Worm (Caenorhabditis elegans) whole organism, L3 larva: ENCODE results near the gene F56C3.8.
"Not testable (repeated sequence)": the region's sequence is repeated elsewhere in the genome, so short reads cannot be mapped to it uniquely, and the experiment has no call there.

Experiments
- R02D3.7 ChIP-seq: fragments of 150-350 bp; optimal IDR thresholded peaks from 2 replicates; lab custom pipeline; 2014; ENCODE audit warnings: missing biosample characterization, missing genetic modification characterization
- ceh-16 ChIP-seq: sonication (generic microtip); optimal IDR thresholded peaks from 2 replicates; lab custom pipeline; 2017; ENCODE audit warnings: missing biosample characterization, missing genetic modification characterization
- fkh-10 ChIP-seq: sonication (generic microtip); optimal IDR thresholded peaks from 2 replicates; lab custom pipeline; 2017; ENCODE audit warnings: missing biosample characterization, missing genetic modification reagents, missing genetic modification characterization
- fos-1 ChIP-seq: fragments of 150-350 bp; optimal IDR thresholded peaks from 2 replicates; lab custom pipeline; 2014; ENCODE audit warnings: missing biosample characterization, missing genetic modification characterization
- jun-1 ChIP-seq: fragments of 150-350 bp; optimal IDR thresholded peaks from 2 replicates; lab custom pipeline; 2014; ENCODE audit warnings: missing biosample characterization, missing genetic modification reagents, missing genetic modification characterization
- lin-39 ChIP-seq: fragments of 150-350 bp; optimal IDR thresholded peaks from 2 replicates; lab custom pipeline; 2018; ENCODE audit warnings: missing biosample characterization, missing genetic modification reagents, missing genetic modification characterization
- mdl-1 ChIP-seq: fragments of 150-350 bp; optimal IDR thresholded peaks from 2 replicates; lab custom pipeline; 2014; ENCODE audit warnings: missing biosample characterization, missing genetic modification characterization
- nhr-11 ChIP-seq: fragments of 150-350 bp; optimal IDR thresholded peaks from 2 replicates; lab custom pipeline; 2014; ENCODE audit warnings: missing biosample characterization, missing genetic modification characterization
- nhr-237 ChIP-seq: fragments of 150-350 bp; optimal IDR thresholded peaks from 2 replicates; lab custom pipeline; 2014; ENCODE audit warnings: missing biosample characterization, missing genetic modification characterization
- nhr-76 ChIP-seq: fragments of 150-350 bp; sonication (generic microtip); optimal IDR thresholded peaks from 5 replicates; lab custom pipeline; 2014; ENCODE audit warnings: missing biosample characterization, missing genetic modification characterization
- skn-1 ChIP-seq: fragments of 150-350 bp; optimal IDR thresholded peaks from 2 replicates; lab custom pipeline; 2014; ENCODE audit warnings: missing biosample characterization, missing genetic modification characterization
- snpc-4 ChIP-seq: fragments of 150-350 bp; optimal IDR thresholded peaks from 2 replicates; lab custom pipeline; 2014; ENCODE audit warnings: missing biosample characterization, missing genetic modification characterization
- unc-62 ChIP-seq: fragments of 150-350 bp; sonication (generic microtip); optimal IDR thresholded peaks from 4 replicates; lab custom pipeline; 2014; ENCODE audit warnings: missing biosample characterization, missing genetic modification reagents, missing genetic modification characterization
- zag-1 ChIP-seq: fragments of 150-350 bp; optimal IDR thresholded peaks from 2 replicates; lab custom pipeline; 2014; ENCODE audit warnings: missing biosample characterization, missing genetic modification characterization

ce11 chrX:1403971-1404370 lies 19.5 kb upstream of the F56C3.8 start, which contains the start of gene ZK402.1:
- TF ChIP-seq nhr-11 (tag; lab: Kevin White, UChicago); skn-1 (tag; lab: Kevin White, UChicago); R02D3.7 (tag; lab: Kevin White, UChicago); zag-1 (tag; lab: Kevin White, UChicago); ceh-16 (tag; lab: Kevin White, UChicago); nhr-76 (tag; lab: Kevin White, UChicago); mdl-1 (tag; lab: Kevin White, UChicago); lin-39; nhr-237 (tag; lab: Kevin White, UChicago); fkh-10 (GFP tag; lab: Kevin White, UChicago); fos-1 (tag; lab: Kevin White, UChicago); snpc-4 (tag; lab: Kevin White, UChicago); unc-62 (GFP tag; lab: Kevin White, UChicago); jun-1 (tag; lab: Kevin White, UChicago): not testable (repeated sequence)
